Worm (Caenorhabditis elegans) whole organism, late embryonic: ENCODE results near the gene W02H3.3.

Experiments
- ama-1 ChIP-seq: fragments of 150-350 bp; optimal IDR thresholded peaks from 2 replicates; lab custom pipeline; 2014
- ceh-14 ChIP-seq: sonication (generic microtip); optimal IDR thresholded peaks from 2 replicates; lab custom pipeline; 2016; ENCODE audit warnings: missing genotype, missing genetic modification characterization, missing compliant biosample characterization
- elt-4 ChIP-seq: sonication (generic microtip); optimal IDR thresholded peaks from 2 replicates; lab custom pipeline; 2016; ENCODE audit warnings: missing genetic modification characterization, missing compliant biosample characterization
- fkh-10 ChIP-seq: fragments of 150-350 bp; optimal IDR thresholded peaks from 2 replicates; lab custom pipeline; 2014; ENCODE audit warnings: missing biosample characterization, missing genetic modification reagents, missing genetic modification characterization
- lim-6 ChIP-seq: sonication (generic microtip); optimal IDR thresholded peaks from 2 replicates; lab custom pipeline; 2016; ENCODE audit warnings: missing genetic modification characterization, missing compliant biosample characterization
- nhr-11 ChIP-seq: fragments of 150-350 bp; optimal IDR thresholded peaks from 2 replicates; lab custom pipeline; 2014; ENCODE audit warnings: missing biosample characterization, missing genetic modification characterization
- pha-4 ChIP-seq: fragments of 150-350 bp; optimal IDR thresholded peaks from 2 replicates; lab custom pipeline; 2018; ENCODE audit warnings: missing biosample characterization, missing genetic modification reagents, missing genetic modification characterization
- pqm-1 ChIP-seq: sonication (generic microtip); optimal IDR thresholded peaks from 2 replicates; lab custom pipeline; 2016; ENCODE audit warnings: missing genetic modification characterization, missing compliant biosample characterization

ce11 chrX:11060940-11061339 is 37.0 kb downstream of the W02H3.3 start:
- TF ChIP-seq elt-4 (tag; lab: Kevin White, UChicago) (no peak), nhr-11 (tag; lab: Kevin White, UChicago) (no peak), ceh-14 (tag; lab: Kevin White, UChicago) (no peak), pha-4 (tag; lab: Kevin White, UChicago) (no peak), pqm-1 (tag; lab: Kevin White, UChicago) (no peak), ama-1 (lab: Kevin White, UChicago) (no peak), fkh-10 (no peak), lim-6 (tag; lab: Kevin White, UChicago) (no peak)
